Worm (Caenorhabditis elegans) whole organism, young adult: Measurements from ENCODE around the gene srh-133.

ENCODE experiments used
- F23B12.7 ChIP-seq: sonication (generic microtip); optimal IDR thresholded peaks from 2 replicates; lab custom pipeline; 2017; ENCODE audit warnings: missing genetic modification characterization, mild to moderate bottlenecking, missing compliant biosample characterization, antibody characterized with exemption, moderate library complexity; ENCODE audit not compliant: insufficient read depth
- F52B5.7 ChIP-seq: sonication (generic microtip); optimal IDR thresholded peaks from 2 replicates; lab custom pipeline; 2016; ENCODE audit warnings: mild to moderate bottlenecking, missing genetic modification characterization, missing compliant biosample characterization
- aptf-3 ChIP-seq: fragments of 200-800 bp; sonication (Bioruptor generic); IDR thresholded peaks from 2 replicates; pipeline ENCODE4 v1.3.6; 2022; ENCODE audit warnings: missing genetic modification characterization, missing compliant biosample characterization
- ceh-91 ChIP-seq: fragments of 200-800 bp; sonication (Bioruptor generic); IDR thresholded peaks from 2 replicates; pipeline ENCODE4 v1.3.6; 2022; ENCODE audit warnings: missing genetic modification reagents, missing genetic modification characterization, missing compliant biosample characterization
- him-1 ChIP-seq: sonication (generic microtip); optimal IDR thresholded peaks from 2 replicates; lab custom pipeline; 2016; ENCODE audit warnings: missing genotype, missing genetic modification reagents, missing genetic modification characterization, missing compliant biosample characterization
- madf-10 ChIP-seq: sonication (generic microtip); optimal IDR thresholded peaks from 2 replicates; lab custom pipeline; 2016; ENCODE audit warnings: mild to moderate bottlenecking, missing genetic modification characterization, missing compliant biosample characterization
- pbrm-1 ChIP-seq: fragments of 200-800 bp; sonication (Bioruptor generic); IDR thresholded peaks from 2 replicates; pipeline ENCODE4 v1.3.6; 2022; ENCODE audit warnings: missing genetic modification reagents, missing genetic modification characterization, missing compliant biosample characterization
- pha-4 ChIP-seq: fragments of 150-350 bp; sonication (generic microtip); optimal IDR thresholded peaks from 2 replicates; lab custom pipeline; 2014; ENCODE audit warnings: missing biosample characterization, missing genetic modification reagents, missing genetic modification characterization
- snpc-4 ChIP-seq, 5 experiments: fragments of 150-350 bp in 1 of 5; sonication (generic microtip) in 4 of 5; optimal IDR thresholded peaks; 2 replicates each; lab custom pipeline; 2014 to 2018; ENCODE audit warnings: missing genetic modification characterization in 5 of 5, missing biosample characterization in 3 of 5, antibody characterized with exemption in 2 of 5, mild to moderate bottlenecking in 2 of 5, missing compliant biosample characterization in 2 of 5, missing genotype in 2 of 5, moderate library complexity in 2 of 5, missing genetic modification reagents in 1 of 5

ce11 chrV:17962500-17962899 is 51.5 kb downstream of the srh-133 start:
- TF ChIP-seq pbrm-1 (GFP tag; lab: Robert Waterston, UW): 0 out of 2 replicates have a peak, but pooled peaks have one; percentile 38
- TF ChIP-seq madf-10: no peak
- no peak for TF ChIP-seq F52B5.7 (tag; lab: Kevin White, UChicago)
- TF ChIP-seq F23B12.7 (tag; lab: Kevin White, UChicago): no peak
- TF ChIP-seq aptf-3 (GFP tag; lab: Robert Waterston, UW): no peak
- TF ChIP-seq pha-4: no peak
- TF ChIP-seq snpc-4 (GFP tag; optimal IDR thresholded peaks at IDR 0.05; lab: Kevin White, UChicago): no peak
- peak in 1 of 4 experiments; percentile 28 for TF ChIP-seq snpc-4 (tag; optimal IDR thresholded peaks at IDR 0.05; lab: Kevin White, UChicago)
- TF ChIP-seq ceh-91: no peak
- no peak for TF ChIP-seq him-1 (tag; lab: Kevin White, UChicago)
